In genomic region chr2L:3858118-3858517, dm6 we compare ENCODE assay signal across 1 fruit fly cellular context.
TF ChIP-seq lines count a peak whose summit lies in the region.

No protein-coding gene starts in this region.

TF ChIP-seq in whole organism, embryonic, 481 proteins besides CTCF, POLR2A, EP300 and RAD21 (continued from another document):
- TF ChIP-seq CG10462 (GFP tag; optimal IDR thresholded peaks at IDR 0.05; lab: Kevin White, UChicago), result no peak
- peak; percentile 34; the same call in 1 of the 3 replicates for TF ChIP-seq CG11695 (GFP tag; IDR thresholded peaks at IDR 0.05; lab: Robert Waterston, UW)
- no peak for TF ChIP-seq Atf3 (GFP tag; optimal IDR thresholded peaks at IDR 0.05; lab: Kevin White, UChicago)
- TF ChIP-seq Gug (GFP tag; IDR thresholded peaks at IDR 0.05; lab: Robert Waterston, UW), result no peak
- TF ChIP-seq sisA (GFP tag; IDR thresholded peaks at IDR 0.05; lab: Robert Waterston, UW), result peak; percentile 20; the same call in 1 of the 2 replicates
- no peak for TF ChIP-seq ttk (GFP tag; IDR thresholded peaks at IDR 0.05; lab: Robert Waterston, UW)
- no peak for TF ChIP-seq Mad (GFP tag; optimal IDR thresholded peaks at IDR 0.05; lab: Kevin White, UChicago)
- TF ChIP-seq fd96Cb (tag; optimal IDR thresholded peaks at IDR 0.05; lab: Kevin White, UChicago), result no peak
- no peak for TF ChIP-seq CG8944 (GFP tag; optimal IDR thresholded peaks at IDR 0.05; lab: Kevin White, UChicago)
- TF ChIP-seq cad (GFP tag; optimal IDR thresholded peaks at IDR 0.05; lab: Kevin White, UChicago), result no peak
- TF ChIP-seq CG12744 (GFP tag; optimal IDR thresholded peaks at IDR 0.05; lab: Kevin White, UChicago), result no peak
- no peak for TF ChIP-seq lmd (GFP tag; IDR thresholded peaks at IDR 0.05; lab: Robert Waterston, UW)
- TF ChIP-seq Sry-δ (GFP tag; optimal IDR thresholded peaks at IDR 0.05; lab: Kevin White, UChicago), result no peak
- TF ChIP-seq mirr (GFP tag; optimal IDR thresholded peaks at IDR 0.05; lab: Kevin White, UChicago), result no peak
- no peak for TF ChIP-seq CG10321 (GFP tag; IDR thresholded peaks at IDR 0.05; lab: Robert Waterston, UW)
- TF ChIP-seq Nf-YA (GFP tag; IDR thresholded peaks at IDR 0.05; lab: Robert Waterston, UW), result no peak
- TF ChIP-seq Dll (GFP tag; IDR thresholded peaks at IDR 0.05; lab: Robert Waterston, UW; ENCODE audit: partially characterized antibody), result no peak
- TF ChIP-seq E2f2 (GFP tag; IDR thresholded peaks at IDR 0.05; lab: Robert Waterston, UW), result no peak
- TF ChIP-seq HLH3B (GFP tag; IDR thresholded peaks at IDR 0.05; lab: Robert Waterston, UW), result no peak
- no peak for TF ChIP-seq Dp (GFP tag; optimal IDR thresholded peaks at IDR 0.05; lab: Kevin White, UChicago)
- TF ChIP-seq CG7786 (GFP tag; optimal IDR thresholded peaks at IDR 0.05; lab: Kevin White, UChicago), result no peak
- no peak for TF ChIP-seq MBD-R2 (GFP tag; IDR thresholded peaks at IDR 0.05; lab: Robert Waterston, UW)
- no peak for TF ChIP-seq lov (optimal IDR thresholded peaks at IDR 0.05; lab: Kevin White, UChicago)
- no peak for TF ChIP-seq lov (GFP tag; IDR thresholded peaks at IDR 0.05; lab: Robert Waterston, UW)
- no peak for TF ChIP-seq nau (GFP tag; optimal IDR thresholded peaks at IDR 0.05; lab: Kevin White, UChicago)
- no peak for TF ChIP-seq CG3847 (GFP tag; IDR thresholded peaks at IDR 0.05; lab: Robert Waterston, UW)
- TF ChIP-seq gcm (GFP tag; optimal IDR thresholded peaks at IDR 0.05; lab: Kevin White, UChicago), result no peak
- no peak for TF ChIP-seq Atf6 (GFP tag; IDR thresholded peaks at IDR 0.05; lab: Robert Waterston, UW)
- no peak for TF ChIP-seq da (GFP tag; optimal IDR thresholded peaks at IDR 0.05; lab: Kevin White, UChicago)
- TF ChIP-seq TFAM (GFP tag; optimal IDR thresholded peaks at IDR 0.05; lab: Kevin White, UChicago), result no peak
- no peak for TF ChIP-seq pita (GFP tag; optimal IDR thresholded peaks at IDR 0.05; lab: Kevin White, UChicago)
- TF ChIP-seq CG11085 (GFP tag; IDR thresholded peaks at IDR 0.05; lab: Robert Waterston, UW), result no peak
- TF ChIP-seq Sox100B (GFP tag; optimal IDR thresholded peaks at IDR 0.05; lab: Kevin White, UChicago), result no peak
- peak; percentile 13; the same call in 1 of the 2 replicates for TF ChIP-seq H2.0 (GFP tag; IDR thresholded peaks at IDR 0.05; lab: Robert Waterston, UW)
- peak; percentile 77 for TF ChIP-seq sens (GFP tag; lab: Kevin White, UChicago)
- peak; percentile 42 for TF ChIP-seq gem (tag; optimal IDR thresholded peaks at IDR 0.05; lab: Kevin White, UChicago)
- peak; percentile 2 for TF ChIP-seq CG13775 (GFP tag; optimal IDR thresholded peaks at IDR 0.05; lab: Kevin White, UChicago)
- TF ChIP-seq CG34224 (GFP tag; IDR thresholded peaks at IDR 0.05; lab: Robert Waterston, UW; ENCODE audit: partially characterized antibody), result no peak
- TF ChIP-seq trh (GFP tag; optimal IDR thresholded peaks at IDR 0.05; lab: Kevin White, UChicago), result no peak
- no peak for TF ChIP-seq cas (GFP tag; IDR thresholded peaks at IDR 0.05; lab: Robert Waterston, UW)
- no peak for TF ChIP-seq Bdp1 (GFP tag; optimal IDR thresholded peaks at IDR 0.05; lab: Kevin White, UChicago)
- no peak for TF ChIP-seq tup (GFP tag; optimal IDR thresholded peaks at IDR 0.05; lab: Kevin White, UChicago)
- no peak for TF ChIP-seq HLHmδ (GFP tag; optimal IDR thresholded peaks at IDR 0.05; lab: Kevin White, UChicago)
- TF ChIP-seq tx (GFP tag; optimal IDR thresholded peaks at IDR 0.05; lab: Kevin White, UChicago), result no peak
- no peak for TF ChIP-seq Tbp (GFP tag; optimal IDR thresholded peaks at IDR 0.05; lab: Kevin White, UChicago)
- no peak for TF ChIP-seq CG4820 (GFP tag; optimal IDR thresholded peaks at IDR 0.05; lab: Kevin White, UChicago)
- TF ChIP-seq CG11398 (GFP tag; optimal IDR thresholded peaks at IDR 0.05; lab: Kevin White, UChicago), result no peak
- TF ChIP-seq sc (optimal IDR thresholded peaks at IDR 0.05; lab: Kevin White, UChicago), result no peak
- TF ChIP-seq sc (GFP tag; optimal IDR thresholded peaks at IDR 0.05; lab: Kevin White, UChicago), result no peak
- no peak for TF ChIP-seq CG9609 (GFP tag; optimal IDR thresholded peaks at IDR 0.05; lab: Kevin White, UChicago)
- TF ChIP-seq CG6689 (GFP tag; IDR thresholded peaks at IDR 0.05; lab: Robert Waterston, UW), result 0 out of 2 replicates have a peak, but pooled peaks have one; percentile 37
- no peak for TF ChIP-seq CG2116 (GFP tag; optimal IDR thresholded peaks at IDR 0.05; lab: Kevin White, UChicago)
- no peak for TF ChIP-seq wdn (GFP tag; IDR thresholded peaks at IDR 0.05; lab: Robert Waterston, UW)
- TF ChIP-seq Deaf1 (tag; optimal IDR thresholded peaks at IDR 0.05; lab: Kevin White, UChicago), result no peak
- no peak for TF ChIP-seq CG7839 (tag; optimal IDR thresholded peaks at IDR 0.05; lab: Kevin White, UChicago)
- no peak for TF ChIP-seq zen2 (GFP tag; IDR thresholded peaks at IDR 0.05; lab: Robert Waterston, UW; ENCODE audit: partially characterized antibody)
- TF ChIP-seq dmrt99B (tag; optimal IDR thresholded peaks at IDR 0.05; lab: Kevin White, UChicago), result no peak
- no peak for TF ChIP-seq CG4328 (GFP tag; optimal IDR thresholded peaks at IDR 0.05; lab: Kevin White, UChicago)
- TF ChIP-seq Scr (GFP tag; IDR thresholded peaks at IDR 0.05; lab: Robert Waterston, UW; ENCODE audit: partially characterized antibody), result no peak
- TF ChIP-seq nerfin-2 (GFP tag; IDR thresholded peaks at IDR 0.05; lab: Robert Waterston, UW; ENCODE audit: partially characterized antibody), result no peak
- TF ChIP-seq abd-A (tag; optimal IDR thresholded peaks at IDR 0.05; lab: Kevin White, UChicago), result no peak
- no peak for TF ChIP-seq Gsc (GFP tag; IDR thresholded peaks at IDR 0.05; lab: Robert Waterston, UW)
- TF ChIP-seq unc-4 (GFP tag; IDR thresholded peaks at IDR 0.05; lab: Robert Waterston, UW; ENCODE audit: partially characterized antibody), result no peak
- TF ChIP-seq CG4424 (GFP tag; optimal IDR thresholded peaks at IDR 0.05; lab: Kevin White, UChicago), result peak; percentile 0
- no peak for TF ChIP-seq z (GFP tag; IDR thresholded peaks at IDR 0.05; lab: Robert Waterston, UW)
- TF ChIP-seq az2 (GFP tag; optimal IDR thresholded peaks at IDR 0.05; lab: Kevin White, UChicago), result no peak
- TF ChIP-seq CG13287 (GFP tag; IDR thresholded peaks at IDR 0.05; lab: Robert Waterston, UW; ENCODE audit: partially characterized antibody), result no peak
- no peak for TF ChIP-seq CG10366 (GFP tag; IDR thresholded peaks at IDR 0.05; lab: Robert Waterston, UW)
- no peak for TF ChIP-seq fru (optimal IDR thresholded peaks at IDR 0.05; lab: Kevin White, UChicago)
- no peak for TF ChIP-seq CG13123 (GFP tag; optimal IDR thresholded peaks at IDR 0.05; lab: Kevin White, UChicago)
- no peak for TF ChIP-seq CG8281 (tag; optimal IDR thresholded peaks at IDR 0.05; lab: Kevin White, UChicago)
- peak; percentile 48 for TF ChIP-seq dmrt11E (tag; optimal IDR thresholded peaks at IDR 0.05; lab: Kevin White, UChicago)
- no peak for TF ChIP-seq CG6791 (GFP tag; IDR thresholded peaks at IDR 0.05; lab: Robert Waterston, UW; ENCODE audit: partially characterized antibody)
- TF ChIP-seq Hand (GFP tag; optimal IDR thresholded peaks at IDR 0.05; lab: Kevin White, UChicago), result no peak
- TF ChIP-seq phol (tag; optimal IDR thresholded peaks at IDR 0.05; lab: Kevin White, UChicago), result peak; percentile 32
